Worm (Caenorhabditis elegans) whole organism, L3 larva: Measurements from ENCODE around the gene immp-2.

Experiments
- R02D3.7 ChIP-seq: fragments of 150-350 bp; optimal IDR thresholded peaks from 2 replicates; lab custom pipeline; 2014; ENCODE audit warnings: missing biosample characterization, missing genetic modification characterization
- ama-1 ChIP-seq: fragments of 150-350 bp; optimal IDR thresholded peaks from 2 replicates; lab custom pipeline; 2018
- ceh-28 ChIP-seq: fragments of 150-350 bp; optimal IDR thresholded peaks from 2 replicates; lab custom pipeline; 2014; ENCODE audit warnings: missing biosample characterization, missing genetic modification reagents, missing genetic modification characterization
- ceh-82 ChIP-seq: fragments of 150-350 bp; optimal IDR thresholded peaks from 2 replicates; lab custom pipeline; 2014; ENCODE audit warnings: missing biosample characterization, missing genetic modification characterization
- ceh-9 ChIP-seq: sonication (generic microtip); optimal IDR thresholded peaks from 2 replicates; lab custom pipeline; 2018; ENCODE audit warnings: missing biosample characterization, missing genetic modification characterization
- egl-5 ChIP-seq: fragments of 150-350 bp; optimal IDR thresholded peaks from 2 replicates; lab custom pipeline; 2017; ENCODE audit warnings: missing biosample characterization, missing genetic modification reagents, missing genetic modification characterization, inconsistent platforms
- elt-1 ChIP-seq: fragments of 150-350 bp; optimal IDR thresholded peaks from 2 replicates; lab custom pipeline; 2014; ENCODE audit warnings: missing biosample characterization, missing genetic modification characterization
- elt-2 ChIP-seq: sonication (generic microtip); optimal IDR thresholded peaks from 2 replicates; lab custom pipeline; 2016; ENCODE audit warnings: missing genetic modification reagents, mild to moderate bottlenecking, missing genetic modification characterization, missing compliant biosample characterization
- elt-3 ChIP-seq, 3 experiments: fragments of 150-350 bp in 1 of 3; sonication (generic microtip) in 2 of 3; optimal IDR thresholded peaks; 2 replicates in 2 of 3; 4 replicates in 1 of 3; lab custom pipeline; 2014 to 2017; ENCODE audit warnings: missing biosample characterization in 3 of 3, missing genetic modification characterization in 3 of 3
- eor-1 ChIP-seq, 2 experiments: fragments of 150-350 bp; optimal IDR thresholded peaks; 2 replicates each; lab custom pipeline; 2014 to 2018; ENCODE audit warnings: missing biosample characterization in 2 of 2, missing genetic modification characterization in 2 of 2
- fkh-10 ChIP-seq: sonication (generic microtip); optimal IDR thresholded peaks from 2 replicates; lab custom pipeline; 2017; ENCODE audit warnings: missing biosample characterization, missing genetic modification reagents, missing genetic modification characterization
- fkh-2 ChIP-seq: fragments of 150-350 bp; optimal IDR thresholded peaks from 2 replicates; lab custom pipeline; 2014; ENCODE audit warnings: missing biosample characterization, missing genetic modification reagents, missing genetic modification characterization
- fos-1 ChIP-seq: fragments of 150-350 bp; optimal IDR thresholded peaks from 2 replicates; lab custom pipeline; 2014; ENCODE audit warnings: missing biosample characterization, missing genetic modification characterization
- hmg-11 ChIP-seq: sonication (generic microtip); optimal IDR thresholded peaks from 2 replicates; lab custom pipeline; 2016; ENCODE audit warnings: missing genetic modification characterization, missing compliant biosample characterization
- lin-15B ChIP-seq: fragments of 150-350 bp; optimal IDR thresholded peaks from 2 replicates; lab custom pipeline; 2014; ENCODE audit warnings: missing biosample characterization, missing genetic modification characterization
- lin-39 ChIP-seq: fragments of 150-350 bp; optimal IDR thresholded peaks from 2 replicates; lab custom pipeline; 2018; ENCODE audit warnings: missing biosample characterization, missing genetic modification reagents, missing genetic modification characterization
- mdl-1 ChIP-seq: fragments of 150-350 bp; optimal IDR thresholded peaks from 2 replicates; lab custom pipeline; 2014; ENCODE audit warnings: missing biosample characterization, missing genetic modification characterization
- nfya-1 ChIP-seq: sonication (generic microtip); optimal IDR thresholded peaks from 2 replicates; lab custom pipeline; 2017; ENCODE audit warnings: missing genetic modification characterization, mild to moderate bottlenecking, missing compliant biosample characterization, antibody characterized with exemption, moderate library complexity; ENCODE audit not compliant: insufficient read depth
- nhr-12 ChIP-seq: fragments of 150-350 bp; optimal IDR thresholded peaks from 2 replicates; lab custom pipeline; 2014; ENCODE audit warnings: missing biosample characterization, missing genetic modification characterization
- nhr-23 ChIP-seq: fragments of 150-350 bp; optimal IDR thresholded peaks from 2 replicates; lab custom pipeline; 2014; ENCODE audit warnings: missing biosample characterization, missing genetic modification reagents, missing genetic modification characterization
- nhr-67 ChIP-seq: fragments of 150-350 bp; optimal IDR thresholded peaks from 2 replicates; lab custom pipeline; 2014; ENCODE audit warnings: missing biosample characterization, missing genetic modification characterization
- nhr-76 ChIP-seq: fragments of 150-350 bp; sonication (generic microtip); optimal IDR thresholded peaks from 5 replicates; lab custom pipeline; 2014; ENCODE audit warnings: missing biosample characterization, missing genetic modification characterization
- pqm-1 ChIP-seq: fragments of 150-350 bp; optimal IDR thresholded peaks from 2 replicates; lab custom pipeline; 2017; ENCODE audit warnings: missing biosample characterization, missing genetic modification characterization, inconsistent platforms
- sea-2 ChIP-seq: fragments of 150-350 bp; sonication (generic microtip); optimal IDR thresholded peaks from 4 replicates; lab custom pipeline; 2014; ENCODE audit warnings: missing biosample characterization, missing genetic modification reagents, missing genetic modification characterization
- skn-1 ChIP-seq: fragments of 150-350 bp; optimal IDR thresholded peaks from 2 replicates; lab custom pipeline; 2014; ENCODE audit warnings: missing biosample characterization, missing genetic modification characterization
- snpc-4 ChIP-seq: fragments of 150-350 bp; optimal IDR thresholded peaks from 2 replicates; lab custom pipeline; 2014; ENCODE audit warnings: missing biosample characterization, missing genetic modification characterization
- unc-62 ChIP-seq: fragments of 150-350 bp; sonication (generic microtip); optimal IDR thresholded peaks from 4 replicates; lab custom pipeline; 2014; ENCODE audit warnings: missing biosample characterization, missing genetic modification reagents, missing genetic modification characterization
- zag-1 ChIP-seq: fragments of 150-350 bp; optimal IDR thresholded peaks from 2 replicates; lab custom pipeline; 2014; ENCODE audit warnings: missing biosample characterization, missing genetic modification characterization
- ztf-11 ChIP-seq: fragments of 150-350 bp; optimal IDR thresholded peaks from 2 replicates; lab custom pipeline; 2014; ENCODE audit warnings: missing biosample characterization, missing genetic modification characterization
- ztf-4 ChIP-seq: fragments of 150-350 bp; optimal IDR thresholded peaks from 2 replicates; lab custom pipeline; 2014; ENCODE audit warnings: missing biosample characterization, missing genetic modification characterization

Gene immp-2

DNA sequence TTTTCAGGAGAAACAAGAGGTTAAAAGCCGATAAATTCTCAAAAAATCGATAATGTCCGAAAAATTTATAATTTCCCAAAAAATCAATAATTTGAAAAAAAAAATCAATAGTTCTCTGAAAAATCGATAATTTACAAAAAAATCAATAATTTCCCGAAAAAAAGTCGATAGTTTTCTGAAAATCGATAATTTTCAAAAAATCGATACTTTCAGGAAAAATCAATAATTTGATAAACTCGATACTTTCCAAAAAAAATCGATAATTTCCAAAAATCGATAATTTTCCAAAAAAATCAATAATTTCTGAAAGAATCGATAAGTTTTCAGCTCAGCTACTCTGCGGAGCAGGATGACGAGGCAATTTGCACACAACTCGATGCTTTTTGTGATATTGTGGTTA lies 6.0 kb downstream of the immp-2 start:
- TF ChIP-seq ceh-28 (peak; percentile 99), pqm-1 (tag; lab: Kevin White, UChicago) (no peak), ama-1 (lab: Kevin White, UChicago) (no peak), lin-15B (tag; lab: Kevin White, UChicago) (no peak), skn-1 (tag; lab: Kevin White, UChicago) (no peak), unc-62 (GFP tag; lab: Kevin White, UChicago) (no peak), snpc-4 (tag; lab: Kevin White, UChicago) (no peak)

DNA sequence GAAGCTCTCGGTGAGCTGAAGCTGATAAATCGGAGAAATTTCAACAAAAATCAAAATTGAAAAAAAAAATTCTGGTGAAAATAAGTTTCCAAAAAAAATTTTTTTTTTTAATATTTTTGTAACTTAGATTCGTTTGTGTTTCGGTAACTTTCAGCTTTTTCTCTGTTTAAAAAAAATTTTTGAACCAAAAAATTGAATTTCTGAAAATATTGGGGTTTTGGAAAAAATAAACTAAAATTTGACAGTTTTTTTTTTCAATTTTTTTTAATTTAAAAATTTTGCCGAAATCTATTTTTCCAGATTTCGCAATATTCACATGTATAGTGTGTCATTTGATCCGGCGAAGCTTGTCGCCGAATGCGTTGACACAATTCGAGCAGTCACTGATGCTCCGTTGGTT lies 6.7 kb downstream of the immp-2 start, which contains the start of gene Y55F3AM.5:
Gene Y55F3AM.5, plus strand, starts transcription at position 301 of the 400 bp plus-strand sequence.
- TF ChIP-seq nhr-23 (tag; lab: Kevin White, UChicago) = no peak
- no peak for TF ChIP-seq mdl-1
- TF ChIP-seq ceh-28 = no peak
- no peak for TF ChIP-seq nhr-12 (tag; lab: Kevin White, UChicago)
- no peak for TF ChIP-seq elt-3 (tag; optimal IDR thresholded peaks at IDR 0.05; lab: Kevin White, UChicago)
- TF ChIP-seq R02D3.7 = no peak
- TF ChIP-seq nhr-67 (tag; lab: Kevin White, UChicago) = no peak
- TF ChIP-seq ceh-9 (tag; lab: Kevin White, UChicago) = no peak

ce11 chrIV:991647-992400 lies 13.8 kb downstream of the immp-2 start, which contains the start of gene lep-2:
TSS of gene lep-2 (plus strand) at chrIV:992283.
- TF ChIP-seq nfya-1 (tag; lab: Kevin White, UChicago) = peak; percentile 4
- peak; percentile 40 for TF ChIP-seq lin-15B (tag; lab: Kevin White, UChicago)
- peak; percentile 96 for TF ChIP-seq ceh-28
- no peak for TF ChIP-seq fkh-10
- no peak for TF ChIP-seq hmg-11 (tag; lab: Kevin White, UChicago)

ce11 chrIV:991181-991642 lies 14.4 kb downstream of the immp-2 start:
- TF ChIP-seq ceh-28 (no peak), ama-1 (lab: Kevin White, UChicago) (peak; percentile 92), nhr-12 (tag; lab: Kevin White, UChicago) (no peak), elt-2 (tag; lab: Kevin White, UChicago) (peak; percentile 3), snpc-4 (tag; lab: Kevin White, UChicago) (peak; percentile 94), pqm-1 (tag; lab: Kevin White, UChicago) (peak; percentile 25)

DNA sequence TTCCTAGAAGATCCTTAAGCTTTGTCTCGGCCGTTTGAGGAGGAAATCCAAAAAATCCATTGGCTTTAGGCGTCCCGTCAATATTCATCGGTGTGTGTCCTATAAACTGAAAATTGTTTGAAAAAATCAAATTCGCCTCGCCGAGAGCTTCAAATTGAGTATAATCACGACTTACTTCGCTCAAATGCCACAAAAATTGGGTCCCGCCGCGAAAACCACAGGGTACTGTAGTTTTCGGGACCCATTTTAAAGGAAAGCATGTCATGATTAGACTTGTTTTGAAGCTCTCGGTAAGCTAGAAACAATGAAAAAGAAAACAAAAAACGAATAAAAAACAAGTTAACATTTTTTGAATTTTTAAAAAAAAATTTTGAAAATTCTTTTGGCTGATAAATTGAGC lies 15.3 kb downstream of the immp-2 start, which contains the start of gene egrh-2:
Gene egrh-2, minus strand, starts transcription at position 101 of the 400 bp plus-strand sequence.
- TF ChIP-seq unc-62 (GFP tag; lab: Kevin White, UChicago) (no peak), skn-1 (tag; lab: Kevin White, UChicago) (no peak), fkh-2 (tag; lab: Kevin White, UChicago) (no peak), elt-1 (no peak), pqm-1 (tag; lab: Kevin White, UChicago) (no peak), eor-1 (tag; optimal IDR thresholded peaks at IDR 0.05; lab: Kevin White, UChicago) (no peak), sea-2 (no peak), ztf-11 (tag; lab: Kevin White, UChicago) (no peak), ama-1 (lab: Kevin White, UChicago) (no peak), fkh-10 (no peak), fos-1 (no peak), ceh-82 (tag; lab: Kevin White, UChicago) (no peak), nhr-76 (tag; lab: Kevin White, UChicago) (no peak), R02D3.7 (no peak), egl-5 (tag; lab: Kevin White, UChicago) (no peak), lin-39 (tag; lab: Kevin White, UChicago) (no peak), zag-1 (tag; lab: Kevin White, UChicago) (no peak)
- TF ChIP-seq, all 47 proteins: peak for 0

- TF ChIP-seq ztf-4 (no peak), ceh-28 (peak; percentile 99)
These were observed 22.1 kb downstream of the immp-2 start for ce11 chrIV:983558-983957.
